Worm (Caenorhabditis elegans): ENCODE measurements around the gene lin-23.
A peak's percentile ranks its signal among the peaks of the same experiment; 100 is the strongest.

Gene lin-23

DNA sequence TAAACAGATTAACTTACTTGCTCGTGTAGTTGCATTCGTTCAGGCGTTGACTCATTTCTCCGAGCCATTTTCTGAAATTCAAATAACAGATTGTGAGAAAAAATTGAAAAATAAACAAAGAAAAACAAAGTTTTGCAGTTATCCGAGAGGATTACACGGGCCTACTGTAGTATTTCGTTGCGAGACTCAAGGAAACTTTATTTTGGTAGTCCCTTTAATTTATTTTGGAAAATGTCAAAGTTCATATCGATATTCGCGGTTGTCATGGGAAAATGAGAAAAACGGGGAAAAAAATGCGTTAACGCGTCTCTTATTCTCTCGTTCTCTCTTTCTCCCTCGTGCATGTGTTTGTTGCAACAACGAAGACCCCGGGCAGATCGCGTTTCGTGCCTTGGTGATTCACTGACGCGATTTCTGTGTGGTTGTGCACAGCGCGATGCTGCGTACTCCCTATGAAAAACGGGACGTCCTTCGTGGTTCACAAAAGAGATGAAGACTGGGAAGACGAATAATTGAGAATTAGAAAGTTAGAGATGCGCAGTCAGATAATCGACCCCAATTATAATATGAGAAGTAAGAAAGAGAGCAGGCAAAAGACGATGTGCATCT is 39.8 kb upstream of the lin-23 start, which contains the start of gene set-4 (continued):
- TF ChIP-seq zfp-2 (tag; optimal IDR thresholded peaks at IDR 0.05) = peak; percentile 52
- no peak for TF ChIP-seq dmd-9 (GFP tag; IDR thresholded peaks at IDR 0.05)
- TF ChIP-seq lin-1 (GFP tag; IDR thresholded peaks at IDR 0.05) = peak; percentile 82; the same call in 1 of the 2 replicates
- peak; percentile 94 for TF ChIP-seq dve-1 (tag; optimal IDR thresholded peaks at IDR 0.05; ENCODE audit: insufficient read depth)
- TF ChIP-seq madf-9 (GFP tag; conservative IDR thresholded peaks at IDR 0.05) = peak; percentile 64; the same call in 1 of the 2 replicates
- TF ChIP-seq dpl-1 (GFP tag; optimal IDR thresholded peaks at IDR 0.05) = peak; percentile 88
- TF ChIP-seq nhr-48 (tag; optimal IDR thresholded peaks at IDR 0.05) = peak; percentile 71
- no peak for TF ChIP-seq snpc-4 (tag; optimal IDR thresholded peaks at IDR 0.05)
- peak; percentile 72 for TF ChIP-seq ztf-7 (tag; optimal IDR thresholded peaks at IDR 0.05)
- no peak for TF ChIP-seq Y5F2A.4 (GFP tag; optimal IDR thresholded peaks at IDR 0.05)
- 0 out of 2 replicates have a peak, but pooled peaks have one; percentile 65 for TF ChIP-seq zfp-3 (GFP tag; conservative IDR thresholded peaks at IDR 0.05)
- TF ChIP-seq mxl-3 (GFP tag; optimal IDR thresholded peaks at IDR 0.05) = peak; percentile 96
- TF ChIP-seq pqm-1 (tag; optimal IDR thresholded peaks at IDR 0.05) = peak; percentile 32
- TF ChIP-seq mes-2 (tag; optimal IDR thresholded peaks at IDR 0.05; ENCODE audit: poor library complexity, severe bottlenecking) = peak; percentile 89
- TF ChIP-seq nhr-25 (tag; optimal IDR thresholded peaks at IDR 0.05; ENCODE audit: borderline replicate concordance, insufficient read depth) = peak; percentile 85
- no peak for TF ChIP-seq ceh-44 (GFP tag; IDR thresholded peaks at IDR 0.05)
- peak; percentile 77 for TF ChIP-seq jun-1 (tag; optimal IDR thresholded peaks at IDR 0.05)
- peak; percentile 88 for TF ChIP-seq ctbp-1 (GFP tag; IDR thresholded peaks at IDR 0.05)
- no peak for TF ChIP-seq fos-1 (tag; optimal IDR thresholded peaks at IDR 0.05)
- no peak for TF ChIP-seq zag-1 (tag; optimal IDR thresholded peaks at IDR 0.05)
- TF ChIP-seq mep-1 (tag; optimal IDR thresholded peaks at IDR 0.05) = peak; percentile 96
- TF ChIP-seq daf-16 (GFP tag; optimal IDR thresholded peaks at IDR 0.05) = peak; percentile 50 to 86
- peak; percentile 75 for TF ChIP-seq daf-16 (tag; optimal IDR thresholded peaks at IDR 0.05)
- peak; percentile 25; the same call in 1 of the 2 replicates for TF ChIP-seq set-16 (GFP tag; IDR thresholded peaks at IDR 0.05)
- no peak for TF ChIP-seq nhr-237 (tag; optimal IDR thresholded peaks at IDR 0.05)
- peak; percentile 79 to 95 for TF ChIP-seq lsy-2 (tag; optimal IDR thresholded peaks at IDR 0.05)
- peak; percentile 35 for TF ChIP-seq gei-8 (GFP tag; optimal IDR thresholded peaks at IDR 0.05)
- peak; percentile 85 for TF ChIP-seq nhr-42 (GFP tag; IDR thresholded peaks at IDR 0.05)
- TF ChIP-seq ama-1 (optimal IDR thresholded peaks at IDR 0.05) = peak; percentile 69
- TF ChIP-seq lin-13 (GFP tag; optimal IDR thresholded peaks at IDR 0.05) = peak; percentile 87
- TF ChIP-seq dmd-6 (GFP tag; IDR thresholded peaks at IDR 0.05) = peak; percentile 93
- no peak for TF ChIP-seq F44E2.7 (GFP tag; IDR thresholded peaks at IDR 0.05)
- TF ChIP-seq T20F7.1 (GFP tag; optimal IDR thresholded peaks at IDR 0.05) = peak; percentile 85
- TF ChIP-seq daf-8 (GFP tag; IDR thresholded peaks at IDR 0.05) = no peak
- TF ChIP-seq aly-2 (tag; optimal IDR thresholded peaks at IDR 0.05) = no peak
- TF ChIP-seq ces-1 (GFP tag; optimal IDR thresholded peaks at IDR 0.05) = no peak
- peak; percentile 95 for TF ChIP-seq hlh-30 (tag; optimal IDR thresholded peaks at IDR 0.05; ENCODE audit: insufficient read depth)
- TF ChIP-seq mdl-1 (tag; optimal IDR thresholded peaks at IDR 0.05) = peak; percentile 19 to 94
- no peak for TF ChIP-seq Y48G9A.11 (GFP tag; IDR thresholded peaks at IDR 0.05)
- TF ChIP-seq cey-2 (tag; optimal IDR thresholded peaks at IDR 0.05; ENCODE audit: borderline replicate concordance, insufficient read depth) = no peak
- TF ChIP-seq D1046.2 (GFP tag; IDR thresholded peaks at IDR 0.05) = no peak
- TF ChIP-seq vab-7 (GFP tag; IDR thresholded peaks at IDR 0.05) = 0 out of 2 replicates have a peak, but pooled peaks have one; percentile 29
- TF ChIP-seq aha-1 (tag) = peak; percentile 99
- peak; percentile 68 for TF ChIP-seq spr-3 (GFP tag; optimal IDR thresholded peaks at IDR 0.05)
- TF ChIP-seq F10B5.3 (tag; optimal IDR thresholded peaks at IDR 0.05) = peak; percentile 41
- peak; percentile 90 for TF ChIP-seq F37D6.2 (tag; optimal IDR thresholded peaks at IDR 0.05)
- peak; percentile 81 for TF ChIP-seq nhr-77 (tag; optimal IDR thresholded peaks at IDR 0.05)
- TF ChIP-seq mdt-29 (GFP tag; IDR thresholded peaks at IDR 0.05) = peak; percentile 62; the same call in 1 of the 2 replicates
- TF ChIP-seq hif-1 (tag; optimal IDR thresholded peaks at IDR 0.05) = peak in 1 of 2 experiments; percentile 82
- TF ChIP-seq hmg-1.1 (GFP tag; IDR thresholded peaks at IDR 0.05) = peak; percentile 88

Measured in whole organism, L4 larva.